Fruit fly (Drosophila melanogaster) whole organism, prepupa: ENCODE measurements around the gene grk.
A peak's percentile ranks its signal among the peaks of the same experiment; 100 is the strongest.

Experiments
- CG11762 ChIP-seq: fragments of 200-800 bp; sonication (Bioruptor generic); optimal IDR thresholded peaks from 3 replicates; lab custom pipeline; 2016; ENCODE audit warnings: missing biosample characterization, missing genetic modification characterization; ENCODE audit not compliant: insufficient read depth
- CG11902 ChIP-seq: fragments of 200-800 bp; sonication (Bioruptor generic); optimal IDR thresholded peaks from 3 replicates; lab custom pipeline; 2016; ENCODE audit warnings: missing biosample characterization, missing genetic modification characterization
- CG15336 ChIP-seq: fragments of 200-800 bp; sonication (Bioruptor generic); IDR thresholded peaks from 2 replicates; pipeline ENCODE4 v1.3.6; 2022; ENCODE audit warnings: missing biosample characterization, missing genetic modification characterization
- CG16779 ChIP-seq: fragments of 200-800 bp; sonication (Bioruptor generic); optimal IDR thresholded peaks from 3 replicates; lab custom pipeline; 2017; ENCODE audit warnings: missing biosample characterization, mild to moderate bottlenecking, missing genetic modification characterization
- CG31627 ChIP-seq: fragments of 200-800 bp; sonication (Bioruptor generic); optimal IDR thresholded peaks from 3 replicates; lab custom pipeline; 2016; ENCODE audit warnings: missing biosample characterization, missing genetic modification characterization
- CG34406 ChIP-seq: fragments of 200-800 bp; sonication (Bioruptor generic); optimal IDR thresholded peaks from 3 replicates; lab custom pipeline; 2016; ENCODE audit warnings: missing biosample characterization, missing genetic modification characterization
- CG3919 ChIP-seq: fragments of 200-800 bp; sonication (Bioruptor generic); optimal IDR thresholded peaks from 3 replicates; lab custom pipeline; 2016; ENCODE audit warnings: missing biosample characterization, missing genetic modification characterization
- CG4318 ChIP-seq: fragments of 200-800 bp; sonication (Bioruptor generic); optimal IDR thresholded peaks from 3 replicates; lab custom pipeline; 2017; ENCODE audit warnings: missing biosample characterization, mild to moderate bottlenecking, missing genetic modification characterization
- CG6163 ChIP-seq: fragments of 200-800 bp; sonication (Bioruptor generic); IDR thresholded peaks from 3 replicates; pipeline ENCODE4 v1.3.6; 2022; ENCODE audit warnings: missing biosample characterization, missing genetic modification characterization
- CG6276 ChIP-seq: fragments of 200-800 bp; sonication (Bioruptor generic); optimal IDR thresholded peaks from 2 replicates; lab custom pipeline; 2017; ENCODE audit warnings: missing biosample characterization, mild to moderate bottlenecking, missing genetic modification characterization
- CG6808 ChIP-seq: fragments of 200-800 bp; sonication (Bioruptor generic); optimal IDR thresholded peaks from 3 replicates; lab custom pipeline; 2017; ENCODE audit warnings: missing biosample characterization, missing genetic modification characterization, mild to moderate bottlenecking, moderate library complexity, missing genetic modification reagents
- CG7368 ChIP-seq: fragments of 200-800 bp; sonication (Bioruptor generic); optimal IDR thresholded peaks from 3 replicates; lab custom pipeline; 2016; ENCODE audit warnings: missing biosample characterization, missing genetic modification characterization
- CG8319 ChIP-seq: fragments of 200-800 bp; sonication (Bioruptor generic); optimal IDR thresholded peaks from 3 replicates; lab custom pipeline; 2016; ENCODE audit warnings: missing biosample characterization, missing genetic modification characterization
- CG8632 ChIP-seq: fragments of 200-800 bp; sonication (Bioruptor generic); optimal IDR thresholded peaks from 3 replicates; lab custom pipeline; 2016; ENCODE audit warnings: missing biosample characterization, missing genetic modification characterization
- CG9139 ChIP-seq: fragments of 200-800 bp; sonication (Bioruptor generic); optimal IDR thresholded peaks from 3 replicates; lab custom pipeline; 2017; ENCODE audit warnings: missing biosample characterization, mild to moderate bottlenecking, missing genetic modification characterization
- Eip75B ChIP-seq: fragments of 200-800 bp; sonication (Bioruptor generic); optimal IDR thresholded peaks from 3 replicates; lab custom pipeline; 2016; ENCODE audit warnings: missing biosample characterization, missing genetic modification characterization
- Eip78C ChIP-seq: fragments of 200-800 bp; sonication (Bioruptor generic); peaks from one replicate; lab custom pipeline; 2016; ENCODE audit warnings: missing biosample characterization, missing genetic modification characterization
- Eip93F ChIP-seq: fragments of 200-800 bp; sonication (Bioruptor generic); optimal IDR thresholded peaks from 2 replicates; lab custom pipeline; 2016; ENCODE audit warnings: missing biosample characterization, mild to moderate bottlenecking, missing genetic modification characterization
- Ets96B ChIP-seq: fragments of 200-800 bp; optimal IDR thresholded peaks from 2 replicates; lab custom pipeline; 2019; ENCODE audit warnings: missing biosample characterization, mild to moderate bottlenecking, missing genetic modification characterization, moderate library complexity
- Gug ChIP-seq: fragments of 200-800 bp; sonication (Bioruptor generic); IDR thresholded peaks from 2 replicates; pipeline ENCODE4 v1.3.6; 2022; ENCODE audit warnings: missing biosample characterization, missing genetic modification characterization
- Hr39 ChIP-seq: fragments of 200-800 bp; sonication (Bioruptor generic); optimal IDR thresholded peaks from 2 replicates; lab custom pipeline; 2016; ENCODE audit warnings: missing biosample characterization, missing genetic modification characterization
- Lpt ChIP-seq: fragments of 200-800 bp; sonication (Bioruptor generic); optimal IDR thresholded peaks from 3 replicates; lab custom pipeline; 2016; ENCODE audit warnings: missing biosample characterization, missing genetic modification characterization
- Smox ChIP-seq: fragments of 200-800 bp; sonication (Bioruptor generic); optimal IDR thresholded peaks from 3 replicates; lab custom pipeline; 2016; ENCODE audit warnings: missing biosample characterization, missing genetic modification characterization
- Sox15 ChIP-seq: fragments of 200-800 bp; sonication (Bioruptor generic); optimal IDR thresholded peaks from 3 replicates; lab custom pipeline; 2016; ENCODE audit warnings: missing biosample characterization, missing genetic modification characterization
- acj6 ChIP-seq: fragments of 200-800 bp; sonication (Bioruptor generic); optimal IDR thresholded peaks from 3 replicates; lab custom pipeline; 2016; ENCODE audit warnings: missing biosample characterization, missing genetic modification characterization
- cyc ChIP-seq: fragments of 200-800 bp; sonication (Bioruptor generic); optimal IDR thresholded peaks from 3 replicates; lab custom pipeline; 2016; ENCODE audit warnings: missing biosample characterization, missing genetic modification characterization
- dac ChIP-seq: fragments of 200-800 bp; sonication (Bioruptor generic); optimal IDR thresholded peaks from 2 replicates; lab custom pipeline; 2017; ENCODE audit warnings: missing biosample characterization, mild to moderate bottlenecking, missing genetic modification characterization
- dsx ChIP-seq: fragments of 200-800 bp; optimal IDR thresholded peaks from 3 replicates; lab custom pipeline; 2019; ENCODE audit warnings: missing biosample characterization, mild to moderate bottlenecking, missing genetic modification characterization, moderate library complexity; ENCODE audit not compliant: poor library complexity, severe bottlenecking
- eg ChIP-seq: fragments of 200-800 bp; sonication (Bioruptor generic); IDR thresholded peaks from 3 replicates; pipeline ENCODE4 v1.3.6; 2022; ENCODE audit warnings: missing biosample characterization, missing genetic modification characterization
- fd85E ChIP-seq: fragments of 200-800 bp; sonication (Bioruptor generic); optimal IDR thresholded peaks from 3 replicates; lab custom pipeline; 2016; ENCODE audit warnings: missing biosample characterization, missing genetic modification characterization
- fkh ChIP-seq: fragments of 200-800 bp; sonication (Bioruptor generic); optimal IDR thresholded peaks from 3 replicates; lab custom pipeline; 2017; ENCODE audit warnings: missing biosample characterization, mild to moderate bottlenecking, missing genetic modification characterization, moderate library complexity
- lz ChIP-seq: fragments of 200-800 bp; sonication (Bioruptor generic); optimal IDR thresholded peaks from 3 replicates; lab custom pipeline; 2016; ENCODE audit warnings: missing biosample characterization, missing genetic modification characterization
- net ChIP-seq: fragments of 200-800 bp; sonication (Bioruptor generic); optimal IDR thresholded peaks from 3 replicates; lab custom pipeline; 2016; ENCODE audit warnings: missing biosample characterization, missing genetic modification characterization
- pdm3 ChIP-seq: fragments of 200-800 bp; sonication (Bioruptor generic); optimal IDR thresholded peaks from 3 replicates; lab custom pipeline; 2016; ENCODE audit warnings: missing biosample characterization, missing genetic modification characterization
- salr ChIP-seq, 2 experiments: fragments of 200-800 bp; sonication (Bioruptor generic); optimal IDR thresholded peaks; 3 replicates each; lab custom pipeline; 2016 to 2018; ENCODE audit warnings: missing biosample characterization in 2 of 2, missing genetic modification characterization in 2 of 2, mild to moderate bottlenecking in 1 of 2
- spab ChIP-seq: fragments of 200-800 bp; sonication (Bioruptor generic); optimal IDR thresholded peaks from 2 replicates; lab custom pipeline; 2017; ENCODE audit warnings: missing biosample characterization, mild to moderate bottlenecking, missing genetic modification characterization, missing genetic modification reagents
- svp ChIP-seq: fragments of 200-800 bp; sonication (Bioruptor generic); peaks from one replicate; lab custom pipeline; 2016; ENCODE audit warnings: missing biosample characterization, missing genetic modification characterization
- topi ChIP-seq: fragments of 200-800 bp; sonication (Bioruptor generic); optimal IDR thresholded peaks from 3 replicates; lab custom pipeline; 2016; ENCODE audit warnings: missing biosample characterization, missing genetic modification characterization

Gene grk

dm6 chr2L:8461782-8462453 lies 28.5 kb upstream of the grk start (continued):
- TF ChIP-seq CG11902 (no peak), CG11762 (GFP tag; lab: Kevin White, UChicago) (no peak), cyc (no peak), Lpt (no peak), svp (peak; percentile 38), topi (GFP tag; lab: Kevin White, UChicago) (peak; percentile 16), fd85E (GFP tag; lab: Kevin White, UChicago) (no peak), CG4318 (GFP tag; lab: Kevin White, UChicago) (no peak), CG7368 (GFP tag; lab: Kevin White, UChicago) (no peak), Gug (GFP tag; lab: Robert Waterston, UW) (no peak), dac (GFP tag; lab: Kevin White, UChicago) (no peak), CG6808 (GFP tag; lab: Kevin White, UChicago) (no peak), acj6 (peak; percentile 24), CG15336 (GFP tag; lab: Robert Waterston, UW) (no peak), CG8632 (no peak), CG9139 (GFP tag; lab: Kevin White, UChicago) (no peak), Ets96B (peak; percentile 6), fkh (GFP tag; lab: Kevin White, UChicago) (peak; percentile 65), CG3919 (GFP tag; lab: Kevin White, UChicago) (peak; percentile 4), CG16779 (no peak), pdm3 (GFP tag; lab: Kevin White, UChicago) (peak; percentile 17), CG6276 (no peak)

dm6 chr2L:8451497-8451896 lies 18.1 kb upstream of the grk start:
- TF ChIP-seq Eip93F: peak; percentile 52
- no peak for TF ChIP-seq spab

dm6 chr2L:8449358-8449757 lies 16.0 kb upstream of the grk start, which contains the start of gene Aasdh:
Gene Aasdh, minus strand, starts transcription at chr2L:8449576.
- TF ChIP-seq topi (GFP tag; lab: Kevin White, UChicago) (no peak), CG11762 (GFP tag; lab: Kevin White, UChicago) (no peak), CG16779 (no peak), CG34406 (no peak), Eip93F (no peak), CG8319 (no peak), CG6163 (GFP tag; lab: Robert Waterston, UW) (no peak), CG8632 (no peak), lz (GFP tag; lab: Kevin White, UChicago) (no peak), net (GFP tag; lab: Kevin White, UChicago) (no peak), dsx (GFP tag; lab: Kevin White, UChicago) (no peak), Eip75B (GFP tag; lab: Kevin White, UChicago) (no peak), Smox (no peak), Gug (GFP tag; lab: Robert Waterston, UW) (no peak), CG4318 (GFP tag; lab: Kevin White, UChicago) (no peak), CG3919 (GFP tag; lab: Kevin White, UChicago) (no peak), salr (GFP tag; optimal IDR thresholded peaks at IDR 0.05; lab: Kevin White, UChicago) (no peak), eg (GFP tag; lab: Robert Waterston, UW) (no peak), Eip78C (GFP tag; lab: Kevin White, UChicago) (no peak), Sox15 (GFP tag; lab: Kevin White, UChicago) (no peak)

DNA sequence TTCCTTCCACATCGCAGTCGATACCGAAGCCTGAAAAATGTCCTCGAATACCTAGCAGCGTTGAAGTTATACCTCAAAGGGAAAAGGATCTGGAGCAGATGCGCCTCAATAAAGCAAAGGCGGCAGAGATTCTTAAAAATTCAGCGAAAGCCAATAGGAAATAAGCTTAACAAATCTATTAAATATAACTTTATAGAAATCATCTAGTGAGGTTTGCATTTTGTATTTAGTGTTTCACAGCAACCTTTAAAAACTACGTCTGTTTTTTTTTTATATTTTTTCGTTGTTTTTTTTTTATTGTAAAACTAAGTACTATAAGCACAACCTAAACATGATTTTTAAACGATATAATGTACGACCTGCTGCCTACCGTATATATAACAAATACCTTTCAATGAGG lies 8.7 kb upstream of the grk start, which contains the start of gene CG31897:
Gene CG31897, plus strand, starts transcription at position 301 of the 400 bp plus-strand sequence.
- no peak for TF ChIP-seq svp
- TF ChIP-seq spab: no peak
- TF ChIP-seq Hr39: no peak
- TF ChIP-seq CG16779: no peak
- no peak for TF ChIP-seq CG34406
- no peak for TF ChIP-seq CG31627 (GFP tag; lab: Kevin White, UChicago)
